Worm (Caenorhabditis elegans) whole organism, L2 larva: ENCODE results near the gene klp-7.

Experiments used
- C34F6.9 ChIP-seq: fragments of 150-350 bp; optimal IDR thresholded peaks from 2 replicates; lab custom pipeline; 2014; ENCODE audit warnings: missing biosample characterization, missing genetic modification characterization
- F13H6.1 ChIP-seq: sonication (generic microtip); optimal IDR thresholded peaks from 2 replicates; lab custom pipeline; 2016; ENCODE audit warnings: missing genetic modification characterization, missing compliant biosample characterization
- R02D3.7 ChIP-seq: fragments of 150-350 bp; optimal IDR thresholded peaks from 2 replicates; lab custom pipeline; 2014; ENCODE audit warnings: missing biosample characterization, missing genetic modification characterization
- aly-2 ChIP-seq: fragments of 150-350 bp; optimal IDR thresholded peaks from 2 replicates; lab custom pipeline; 2014; ENCODE audit warnings: missing biosample characterization, missing genetic modification characterization
- ama-1 ChIP-seq: fragments of 150-350 bp; optimal IDR thresholded peaks from 2 replicates; lab custom pipeline; 2018; ENCODE audit warnings: inconsistent platforms
- blmp-1 ChIP-seq: sonication (generic microtip); optimal IDR thresholded peaks from 2 replicates; lab custom pipeline; 2017; ENCODE audit warnings: missing genetic modification characterization, mild to moderate bottlenecking, missing compliant biosample characterization, antibody characterized with exemption, moderate library complexity; ENCODE audit not compliant: insufficient read depth
- ceh-82 ChIP-seq: fragments of 150-350 bp; optimal IDR thresholded peaks from 2 replicates; lab custom pipeline; 2014; ENCODE audit warnings: missing biosample characterization, missing genetic modification characterization
- crh-2 ChIP-seq: sonication (generic microtip); optimal IDR thresholded peaks from 2 replicates; lab custom pipeline; 2017; ENCODE audit warnings: missing biosample characterization, missing genetic modification characterization
- dmd-4 ChIP-seq: sonication (generic microtip); optimal IDR thresholded peaks from 2 replicates; lab custom pipeline; 2017; ENCODE audit warnings: missing biosample characterization, missing genetic modification characterization
- egl-27 ChIP-seq: sonication (generic microtip); optimal IDR thresholded peaks from 3 replicates; lab custom pipeline; 2017; ENCODE audit warnings: missing biosample characterization, missing genetic modification reagents, missing genetic modification characterization
- elt-1 ChIP-seq: fragments of 150-350 bp; optimal IDR thresholded peaks from 2 replicates; lab custom pipeline; 2014; ENCODE audit warnings: missing biosample characterization, missing genetic modification characterization
- elt-3 ChIP-seq: sonication (generic microtip); optimal IDR thresholded peaks from 2 replicates; lab custom pipeline; 2017; ENCODE audit warnings: missing biosample characterization, missing genetic modification characterization
- fos-1 ChIP-seq: fragments of 150-350 bp; optimal IDR thresholded peaks from 2 replicates; lab custom pipeline; 2014; ENCODE audit warnings: missing biosample characterization, missing genetic modification characterization
- lin-11 ChIP-seq: fragments of 150-350 bp; sonication (generic microtip); optimal IDR thresholded peaks from 2 replicates; lab custom pipeline; 2014; ENCODE audit warnings: missing biosample characterization, missing genetic modification characterization, inconsistent platforms, mixed read lengths
- lin-13 ChIP-seq: fragments of 150-350 bp; optimal IDR thresholded peaks from 2 replicates; lab custom pipeline; 2014; ENCODE audit warnings: missing biosample characterization, missing genetic modification reagents, missing genetic modification characterization
- lin-39 ChIP-seq: fragments of 150-350 bp; optimal IDR thresholded peaks from 2 replicates; lab custom pipeline; 2014; ENCODE audit warnings: missing biosample characterization, missing genetic modification reagents, missing genetic modification characterization
- lsy-2 ChIP-seq, 2 experiments: fragments of 150-350 bp in 1 of 2; sonication (generic microtip) in 1 of 2; optimal IDR thresholded peaks; 2 replicates each; lab custom pipeline; 2014 to 2017; ENCODE audit warnings: missing biosample characterization in 2 of 2, missing genetic modification characterization in 2 of 2
- mbf-1 ChIP-seq: sonication (generic microtip); optimal IDR thresholded peaks from 2 replicates; lab custom pipeline; 2017; ENCODE audit warnings: missing biosample characterization, missing genetic modification characterization
- mdl-1 ChIP-seq, 2 experiments: fragments of 150-350 bp in 1 of 2; sonication (generic microtip) in 1 of 2; optimal IDR thresholded peaks; 2 replicates each; lab custom pipeline; 2017; ENCODE audit warnings: missing biosample characterization in 2 of 2, missing genetic modification characterization in 2 of 2
- nhr-10 ChIP-seq: sonication (generic microtip); optimal IDR thresholded peaks from 2 replicates; lab custom pipeline; 2017; ENCODE audit warnings: missing biosample characterization, missing genetic modification characterization
- nhr-11 ChIP-seq: fragments of 150-350 bp; optimal IDR thresholded peaks from 2 replicates; lab custom pipeline; 2014; ENCODE audit warnings: missing biosample characterization, missing genetic modification characterization
- nhr-12 ChIP-seq: fragments of 150-350 bp; optimal IDR thresholded peaks from 2 replicates; lab custom pipeline; 2014; ENCODE audit warnings: missing biosample characterization, missing genetic modification characterization
- nhr-129 ChIP-seq: fragments of 150-350 bp; optimal IDR thresholded peaks from 2 replicates; lab custom pipeline; 2014; ENCODE audit warnings: missing biosample characterization, missing genetic modification characterization
- nhr-21 ChIP-seq: fragments of 150-350 bp; optimal IDR thresholded peaks from 2 replicates; lab custom pipeline; 2014; ENCODE audit warnings: missing biosample characterization, missing genetic modification characterization
- nhr-23 ChIP-seq: fragments of 150-350 bp; optimal IDR thresholded peaks from 2 replicates; lab custom pipeline; 2014; ENCODE audit warnings: missing biosample characterization, missing genetic modification reagents, missing genetic modification characterization
- nhr-237 ChIP-seq: fragments of 150-350 bp; optimal IDR thresholded peaks from 2 replicates; lab custom pipeline; 2014; ENCODE audit warnings: missing biosample characterization, missing genetic modification characterization
- nhr-25 ChIP-seq: fragments of 150-350 bp; sonication (generic microtip); optimal IDR thresholded peaks from 3 replicates; lab custom pipeline; 2014; ENCODE audit warnings: missing biosample characterization, missing genetic modification characterization
- nhr-6 ChIP-seq: fragments of 150-350 bp; optimal IDR thresholded peaks from 2 replicates; lab custom pipeline; 2014; ENCODE audit warnings: missing biosample characterization, missing genetic modification characterization
- sem-4 ChIP-seq: fragments of 150-350 bp; optimal IDR thresholded peaks from 2 replicates; lab custom pipeline; 2014; ENCODE audit warnings: missing biosample characterization, missing genetic modification reagents, missing genetic modification characterization
- sma-3 ChIP-seq: sonication (generic microtip); optimal IDR thresholded peaks from 2 replicates; lab custom pipeline; 2016; ENCODE audit warnings: missing genetic modification reagents, missing genetic modification characterization, missing compliant biosample characterization
- sma-9 ChIP-seq, 2 experiments: fragments of 150-350 bp in 1 of 2; sonication (generic microtip) in 1 of 2; optimal IDR thresholded peaks; 2 replicates each; lab custom pipeline; 2014 to 2016; ENCODE audit warnings: missing genetic modification characterization in 2 of 2, mild to moderate bottlenecking in 1 of 2, missing biosample characterization in 1 of 2, missing compliant biosample characterization in 1 of 2, missing genetic modification reagents in 1 of 2, moderate library complexity in 1 of 2
- snpc-4 ChIP-seq: fragments of 150-350 bp; optimal IDR thresholded peaks from 2 replicates; lab custom pipeline; 2014; ENCODE audit warnings: missing biosample characterization, missing genetic modification characterization
- unc-39 ChIP-seq: fragments of 150-350 bp; optimal IDR thresholded peaks from 2 replicates; lab custom pipeline; 2014; ENCODE audit warnings: missing biosample characterization, missing genetic modification characterization
- unc-55 ChIP-seq: fragments of 150-350 bp; sonication (generic microtip); optimal IDR thresholded peaks from 3 replicates; lab custom pipeline; 2014; ENCODE audit warnings: missing biosample characterization, missing genetic modification reagents, missing genetic modification characterization
- unc-62 ChIP-seq: fragments of 150-350 bp; optimal IDR thresholded peaks from 2 replicates; lab custom pipeline; 2014; ENCODE audit warnings: missing biosample characterization, missing genetic modification reagents, missing genetic modification characterization
- ztf-11 ChIP-seq: sonication (generic microtip); optimal IDR thresholded peaks from 2 replicates; lab custom pipeline; 2017; ENCODE audit warnings: missing biosample characterization, missing genetic modification characterization
- ztf-4 ChIP-seq: fragments of 150-350 bp; optimal IDR thresholded peaks from 2 replicates; lab custom pipeline; 2014; ENCODE audit warnings: missing biosample characterization, missing genetic modification characterization

Gene klp-7

ce11 chrIII:10855398-10855880 is 49.7 kb downstream of the klp-7 start, which contains the start of gene Y39A1C.1:
TSS of gene Y39A1C.1 (plus strand) at chrIII:10855448.
- TF ChIP-seq elt-3 (tag; lab: Kevin White, UChicago), result no peak
- TF ChIP-seq C34F6.9 (tag; lab: Kevin White, UChicago), result peak; percentile 61
- TF ChIP-seq unc-39, result no peak
- TF ChIP-seq ztf-4 (tag; lab: Kevin White, UChicago), result no peak
- TF ChIP-seq egl-27 (tag; lab: Kevin White, UChicago), result no peak
- TF ChIP-seq nhr-21, result no peak
- TF ChIP-seq ceh-82 (tag; lab: Kevin White, UChicago), result no peak
- peak; percentile 1 for TF ChIP-seq lin-11 (tag; lab: Kevin White, UChicago)
- TF ChIP-seq aly-2 (tag; lab: Kevin White, UChicago), result no peak
- peak; percentile 7 for TF ChIP-seq F13H6.1
- TF ChIP-seq unc-62, result no peak
- no peak for TF ChIP-seq R02D3.7 (tag; lab: Kevin White, UChicago)
- TF ChIP-seq unc-55 (GFP tag; lab: Kevin White, UChicago), result peak; percentile 36
- TF ChIP-seq nhr-237, result no peak
- no peak for TF ChIP-seq sem-4 (tag; lab: Kevin White, UChicago)
- TF ChIP-seq lsy-2 (tag; optimal IDR thresholded peaks at IDR 0.05; lab: Kevin White, UChicago), result no peak
- TF ChIP-seq ama-1 (lab: Kevin White, UChicago), result no peak
- no peak for TF ChIP-seq blmp-1
- peak; percentile 25 for TF ChIP-seq nhr-129
- TF ChIP-seq mdl-1 (tag; optimal IDR thresholded peaks at IDR 0.05; lab: Kevin White, UChicago), result no peak
- TF ChIP-seq elt-1 (tag; lab: Kevin White, UChicago), result no peak
- TF ChIP-seq nhr-6 (tag; lab: Kevin White, UChicago), result no peak
- no peak for TF ChIP-seq snpc-4

DNA sequence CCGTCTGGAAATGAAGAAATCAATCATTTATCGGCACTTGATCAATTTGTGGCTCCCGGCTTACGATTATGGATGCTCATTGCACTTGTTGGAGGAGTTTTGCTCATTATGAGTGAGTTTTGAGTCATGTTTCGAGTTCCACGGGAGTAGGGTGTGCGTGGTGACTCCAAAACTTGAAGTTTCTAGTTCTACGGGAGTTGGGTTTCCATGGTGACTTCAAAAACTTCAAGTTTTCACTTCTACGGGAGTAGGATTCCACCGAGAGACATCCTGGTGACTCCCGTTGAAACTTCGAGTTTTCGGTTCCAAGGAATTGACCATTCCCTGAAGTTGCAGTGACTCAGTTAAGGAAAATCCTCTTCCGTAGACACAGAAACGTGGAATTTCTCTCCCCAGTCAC is 51.1 kb downstream of the klp-7 start:
- TF ChIP-seq lin-13 (GFP tag; lab: Kevin White, UChicago), result no peak
- TF ChIP-seq nhr-12 (tag; lab: Kevin White, UChicago), result no peak
- peak; percentile 23 for TF ChIP-seq sma-3 (GFP tag; lab: Kevin White, UChicago)
- TF ChIP-seq nhr-25 (tag; lab: Kevin White, UChicago), result no peak
- peak; percentile 20 for TF ChIP-seq F13H6.1
- TF ChIP-seq nhr-23 (tag; lab: Kevin White, UChicago), result no peak
- TF ChIP-seq sma-9 (GFP tag; optimal IDR thresholded peaks at IDR 0.05; lab: Kevin White, UChicago), result no peak
- TF ChIP-seq sma-9 (tag; optimal IDR thresholded peaks at IDR 0.05; lab: Kevin White, UChicago), result no peak
- TF ChIP-seq unc-55 (GFP tag; lab: Kevin White, UChicago), result peak; percentile 30
- no peak for TF ChIP-seq nhr-10 (tag; lab: Kevin White, UChicago)

DNA sequence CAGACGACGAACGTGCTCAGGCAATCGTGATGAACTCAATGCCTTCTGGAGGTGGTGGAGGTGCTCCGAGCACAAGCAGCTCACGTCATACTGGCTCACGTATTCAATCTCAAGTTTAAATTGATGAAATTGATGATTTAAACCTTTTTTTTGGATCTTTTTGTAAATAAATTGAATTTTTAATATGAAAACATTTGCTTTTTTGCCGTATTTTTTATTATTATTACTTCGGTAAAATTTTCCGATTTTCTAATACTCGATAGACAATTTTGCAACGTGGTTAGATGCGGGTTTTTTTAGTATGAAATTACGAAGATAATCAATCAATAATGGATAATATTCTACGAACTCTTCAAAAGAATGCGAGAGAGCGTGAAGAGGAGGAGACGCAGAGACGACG is 52.3 kb downstream of the klp-7 start, which contains the start of gene oxi-1:
oxi-1 (plus strand) TSS at position 301 of the 400 bp plus-strand sequence.
- no peak for TF ChIP-seq dmd-4 (tag; lab: Kevin White, UChicago)
- TF ChIP-seq ztf-11 (tag; lab: Kevin White, UChicago), result no peak
- TF ChIP-seq sma-3 (GFP tag; lab: Kevin White, UChicago), result no peak
- TF ChIP-seq fos-1 (tag; lab: Kevin White, UChicago), result no peak
- no peak for TF ChIP-seq nhr-237
- TF ChIP-seq unc-62, result no peak
- TF ChIP-seq F13H6.1, result no peak
- TF ChIP-seq lin-13 (GFP tag; lab: Kevin White, UChicago), result no peak
- no peak for TF ChIP-seq C34F6.9 (tag; lab: Kevin White, UChicago)
- TF ChIP-seq nhr-11, result no peak
- no peak for TF ChIP-seq lin-39 (tag; lab: Kevin White, UChicago)
- no peak for TF ChIP-seq lin-11 (tag; lab: Kevin White, UChicago)
- no peak for TF ChIP-seq nhr-12 (tag; lab: Kevin White, UChicago)
- TF ChIP-seq ztf-4 (tag; lab: Kevin White, UChicago), result no peak
- TF ChIP-seq nhr-25 (tag; lab: Kevin White, UChicago), result no peak
- no peak for TF ChIP-seq R02D3.7 (tag; lab: Kevin White, UChicago)
- TF ChIP-seq mbf-1 (tag; lab: Kevin White, UChicago), result no peak
- no peak for TF ChIP-seq snpc-4
- TF ChIP-seq nhr-129, result no peak
- TF ChIP-seq crh-2 (tag; lab: Kevin White, UChicago), result no peak
